Worm (Caenorhabditis elegans) whole organism, midembryonic: ENCODE measurements around the gene C08E8.10.

Experiments
- T22C8.4 ChIP-seq: fragments of 200-800 bp; sonication (Bioruptor generic); IDR thresholded peaks from 2 replicates; pipeline ENCODE4 v1.3.6; 2022; ENCODE audit warnings: missing genetic modification characterization, missing compliant biosample characterization
- cog-1 ChIP-seq: sonication (generic microtip); optimal IDR thresholded peaks from 2 replicates; lab custom pipeline; 2016; ENCODE audit warnings: missing genetic modification characterization, missing compliant biosample characterization
- flt-1 ChIP-seq: fragments of 200-800 bp; sonication (Bioruptor generic); IDR thresholded peaks from 2 replicates; pipeline ENCODE4 v1.3.6; 2022; ENCODE audit warnings: missing genetic modification characterization, missing compliant biosample characterization
- klf-2 ChIP-seq: fragments of 200-800 bp; sonication (Bioruptor generic); conservative IDR thresholded peaks from 2 replicates; pipeline ENCODE4 v1.3.6; 2022; ENCODE audit warnings: missing genetic modification reagents, missing genetic modification characterization, missing compliant biosample characterization
- med-1 ChIP-seq: sonication (generic microtip); optimal IDR thresholded peaks from 2 replicates; lab custom pipeline; 2017; ENCODE audit warnings: missing genetic modification characterization, mild to moderate bottlenecking, missing compliant biosample characterization, antibody characterized with exemption, missing genetic modification reagents; ENCODE audit not compliant: insufficient read depth
- ref-1 ChIP-seq: fragments of 200-800 bp; sonication (Bioruptor generic); conservative IDR thresholded peaks from 2 replicates; pipeline ENCODE4 v1.3.6; 2022; ENCODE audit warnings: missing genetic modification reagents, missing genetic modification characterization, missing compliant biosample characterization
- tab-1 ChIP-seq: fragments of 200-800 bp; sonication (Bioruptor generic); IDR thresholded peaks from 2 replicates; pipeline ENCODE4 v1.3.6; 2022; ENCODE audit warnings: missing genetic modification characterization, missing compliant biosample characterization
- ztf-23 ChIP-seq: fragments of 200-800 bp; sonication (Bioruptor generic); IDR thresholded peaks from 2 replicates; pipeline ENCODE4 v1.3.6; 2022; ENCODE audit warnings: missing genetic modification reagents, missing genetic modification characterization, missing compliant biosample characterization
- ztf-29 ChIP-seq: fragments of 200-800 bp; sonication (Bioruptor generic); IDR thresholded peaks from 2 replicates; pipeline ENCODE4 v1.3.6; 2022; ENCODE audit warnings: missing genetic modification reagents, missing genetic modification characterization, missing compliant biosample characterization

The C08E8.10 gene

DNA sequence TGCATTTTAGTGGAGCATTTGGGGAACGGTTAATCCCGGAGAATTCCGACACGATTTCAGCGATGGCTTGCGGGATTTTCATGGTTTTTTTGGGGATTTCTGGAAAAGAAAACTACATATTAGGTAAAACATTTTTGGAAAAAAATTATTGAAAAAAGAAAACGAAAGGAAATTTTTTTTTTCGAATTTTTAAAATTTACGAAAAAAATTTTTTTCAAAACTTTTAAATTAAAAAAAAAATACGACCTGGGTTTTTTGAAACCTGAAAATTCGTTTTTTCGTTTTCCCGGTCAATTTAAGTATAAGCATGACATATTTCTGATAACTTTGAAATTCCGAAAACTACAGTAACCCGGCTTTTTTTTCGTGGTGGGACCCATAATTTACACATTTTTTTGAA is at the start of gene C08E8.10:
TSS of gene C08E8.10 (minus strand) at position 101 of the 400 bp plus-strand sequence.
- no peak for TF ChIP-seq T22C8.4 (GFP tag; lab: Robert Waterston, UW)
- TF ChIP-seq med-1, result no peak
- TF ChIP-seq ztf-29 (GFP tag; lab: Robert Waterston, UW), result no peak
- no peak for TF ChIP-seq ztf-23 (GFP tag; lab: Robert Waterston, UW)
- no peak for TF ChIP-seq klf-2 (GFP tag; lab: Robert Waterston, UW)
- TF ChIP-seq flt-1 (GFP tag; lab: Robert Waterston, UW), result no peak
- no peak for TF ChIP-seq ref-1 (GFP tag; lab: Robert Waterston, UW)
- no peak for TF ChIP-seq tab-1 (GFP tag; lab: Robert Waterston, UW)
- TF ChIP-seq cog-1 (tag; lab: Kevin White, UChicago), result no peak

ce11 chrV:18389046-18389445 is 49.3 kb upstream of the C08E8.10 start, which contains the start of the genes Y51A2B.4 and Y51A2B.5:
TSS of gene Y51A2B.4 (minus strand) at chrV:18389146.
TSS of gene Y51A2B.5 (plus strand) at chrV:18389277.
- no peak for TF ChIP-seq ztf-23 (GFP tag; lab: Robert Waterston, UW)
- no peak for TF ChIP-seq cog-1 (tag; lab: Kevin White, UChicago)
- no peak for TF ChIP-seq med-1
- TF ChIP-seq ztf-29 (GFP tag; lab: Robert Waterston, UW), result no peak
- no peak for TF ChIP-seq tab-1 (GFP tag; lab: Robert Waterston, UW)
- TF ChIP-seq klf-2 (GFP tag; lab: Robert Waterston, UW), result no peak
- no peak for TF ChIP-seq ref-1 (GFP tag; lab: Robert Waterston, UW)
- no peak for TF ChIP-seq T22C8.4 (GFP tag; lab: Robert Waterston, UW)
- TF ChIP-seq flt-1 (GFP tag; lab: Robert Waterston, UW), result no peak

ce11 chrV:18382590-18382989 is 42.9 kb upstream of the C08E8.10 start, which contains the start of gene nhr-288:
TSS of gene nhr-288 (minus strand) at chrV:18382690.
- no peak for TF ChIP-seq ref-1 (GFP tag; lab: Robert Waterston, UW)
- TF ChIP-seq klf-2 (GFP tag; lab: Robert Waterston, UW), result no peak

DNA sequence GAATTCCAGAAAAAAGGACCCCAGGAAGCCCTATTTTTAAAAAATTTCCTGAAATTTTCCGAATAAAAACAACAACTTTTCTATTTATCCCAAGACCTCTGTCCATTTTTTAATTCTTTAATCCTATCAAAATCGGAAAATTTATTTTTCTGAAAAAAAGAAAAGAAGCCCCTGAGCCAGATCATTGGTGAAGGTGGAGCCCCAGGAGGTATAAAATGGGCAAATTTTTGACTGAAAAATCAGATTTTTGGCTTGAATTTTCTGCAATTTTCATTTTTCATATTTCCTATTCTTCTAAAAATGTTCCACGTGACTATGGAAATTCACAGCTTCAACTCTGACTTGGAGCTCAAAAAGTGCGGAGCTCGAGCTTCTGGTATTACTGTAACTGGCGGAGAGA is 39.1 kb upstream of the C08E8.10 start, which contains the start of gene Y51A2B.8:
TSS of gene Y51A2B.8 (plus strand) at position 301 of the 400 bp plus-strand sequence.
- TF ChIP-seq flt-1 (GFP tag; lab: Robert Waterston, UW), result no peak

- TF ChIP-seq T22C8.4 (GFP tag; lab: Robert Waterston, UW) (peak; percentile 79), tab-1 (GFP tag; lab: Robert Waterston, UW) (no peak)
Measured at ce11 chrV:18375551-18375950, 35.8 kb upstream of the C08E8.10 start.

DNA sequence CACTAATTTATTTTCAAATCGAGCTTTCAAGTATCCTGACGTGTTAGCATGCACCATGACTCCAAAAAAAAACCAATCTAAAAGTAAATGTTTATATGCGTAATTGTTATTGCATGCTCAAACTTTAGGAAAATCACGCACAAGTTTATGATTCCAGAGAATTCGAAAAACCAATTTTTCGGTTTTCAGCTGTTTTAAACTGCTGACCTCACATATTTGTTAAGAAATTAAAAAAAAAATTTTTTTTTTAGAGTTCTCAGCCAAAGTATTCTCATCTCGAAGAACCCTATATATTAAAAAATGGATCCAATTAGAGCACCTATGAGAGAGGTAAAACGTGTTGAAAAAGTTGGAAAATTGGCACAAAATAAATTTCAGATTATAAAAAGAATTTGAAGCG is 34.5 kb upstream of the C08E8.10 start, which contains the start of gene Y51A2B.2:
TSS of gene Y51A2B.2 (plus strand) at position 301 of the 400 bp plus-strand sequence.
- no peak for TF ChIP-seq cog-1 (tag; lab: Kevin White, UChicago)
- no peak for TF ChIP-seq klf-2 (GFP tag; lab: Robert Waterston, UW)
- TF ChIP-seq ztf-23 (GFP tag; lab: Robert Waterston, UW), result no peak

ce11 chrV:18371579-18371978 is 31.9 kb upstream of the C08E8.10 start, which contains the start of gene C08E8.4:
TSS of gene C08E8.4 (plus strand) at chrV:18371846.
- TF ChIP-seq tab-1 (GFP tag; lab: Robert Waterston, UW), result no peak
- TF ChIP-seq ztf-29 (GFP tag; lab: Robert Waterston, UW), result no peak
- TF ChIP-seq flt-1 (GFP tag; lab: Robert Waterston, UW), result no peak
- TF ChIP-seq cog-1 (tag; lab: Kevin White, UChicago), result no peak
- TF ChIP-seq med-1, result no peak
- no peak for TF ChIP-seq klf-2 (GFP tag; lab: Robert Waterston, UW)
- TF ChIP-seq ref-1 (GFP tag; lab: Robert Waterston, UW), result no peak
- no peak for TF ChIP-seq T22C8.4 (GFP tag; lab: Robert Waterston, UW)
- no peak for TF ChIP-seq ztf-23 (GFP tag; lab: Robert Waterston, UW)

ce11 chrV:18371028-18371427 is 31.3 kb upstream of the C08E8.10 start:
- TF ChIP-seq cog-1 (tag; lab: Kevin White, UChicago) (no peak), flt-1 (GFP tag; lab: Robert Waterston, UW) (no peak), med-1 (no peak), ref-1 (GFP tag; lab: Robert Waterston, UW) (no peak), klf-2 (GFP tag; lab: Robert Waterston, UW) (no peak), T22C8.4 (GFP tag; lab: Robert Waterston, UW) (no peak), ztf-23 (GFP tag; lab: Robert Waterston, UW) (no peak), ztf-29 (GFP tag; lab: Robert Waterston, UW) (no peak), tab-1 (GFP tag; lab: Robert Waterston, UW) (no peak)

- TF ChIP-seq med-1 (no peak), cog-1 (tag; lab: Kevin White, UChicago) (no peak), ztf-23 (GFP tag; lab: Robert Waterston, UW) (no peak), ztf-29 (GFP tag; lab: Robert Waterston, UW) (no peak), ref-1 (GFP tag; lab: Robert Waterston, UW) (no peak), klf-2 (GFP tag; lab: Robert Waterston, UW) (no peak), flt-1 (GFP tag; lab: Robert Waterston, UW) (no peak), tab-1 (GFP tag; lab: Robert Waterston, UW) (no peak), T22C8.4 (GFP tag; lab: Robert Waterston, UW) (no peak)
Measured at ce11 chrV:18368322-18368721, 28.6 kb upstream of the C08E8.10 start, which contains the start of gene C08E8.6. TSS of gene C08E8.6 (minus strand) at chrV:18368422.

DNA sequence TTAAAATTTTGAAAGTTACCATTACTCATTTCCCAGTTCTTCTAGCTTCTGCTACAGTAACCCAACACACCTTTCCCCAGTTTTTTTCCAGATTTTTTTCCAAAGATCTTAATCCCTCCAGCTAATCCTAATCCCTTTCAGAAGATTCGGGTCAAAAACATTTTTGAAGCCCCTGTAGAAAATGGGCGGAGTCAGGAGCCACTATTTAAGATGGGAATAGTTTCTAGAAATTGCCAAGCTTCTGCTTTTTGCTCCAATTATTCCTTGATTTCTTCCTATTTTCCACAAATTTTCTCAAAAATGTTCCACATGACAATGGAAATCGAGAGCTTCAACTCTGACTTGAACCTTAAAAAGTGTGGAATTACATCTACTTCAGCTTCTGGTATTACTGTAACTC is 24.9 kb upstream of the C08E8.10 start, which contains the start of gene C08E8.9:
TSS of gene C08E8.9 (plus strand) at position 301 of the 400 bp plus-strand sequence.
- TF ChIP-seq T22C8.4 (GFP tag; lab: Robert Waterston, UW) (no peak), flt-1 (GFP tag; lab: Robert Waterston, UW) (no peak), tab-1 (GFP tag; lab: Robert Waterston, UW) (no peak), ztf-23 (GFP tag; lab: Robert Waterston, UW) (no peak), klf-2 (GFP tag; lab: Robert Waterston, UW) (no peak), ref-1 (GFP tag; lab: Robert Waterston, UW) (no peak)
